Worm (Caenorhabditis elegans): ENCODE measurements around the gene Y17G7B.21.
A peak's percentile ranks its signal among the peaks of the same experiment; 100 is the strongest.

Gene Y17G7B.21

DNA sequence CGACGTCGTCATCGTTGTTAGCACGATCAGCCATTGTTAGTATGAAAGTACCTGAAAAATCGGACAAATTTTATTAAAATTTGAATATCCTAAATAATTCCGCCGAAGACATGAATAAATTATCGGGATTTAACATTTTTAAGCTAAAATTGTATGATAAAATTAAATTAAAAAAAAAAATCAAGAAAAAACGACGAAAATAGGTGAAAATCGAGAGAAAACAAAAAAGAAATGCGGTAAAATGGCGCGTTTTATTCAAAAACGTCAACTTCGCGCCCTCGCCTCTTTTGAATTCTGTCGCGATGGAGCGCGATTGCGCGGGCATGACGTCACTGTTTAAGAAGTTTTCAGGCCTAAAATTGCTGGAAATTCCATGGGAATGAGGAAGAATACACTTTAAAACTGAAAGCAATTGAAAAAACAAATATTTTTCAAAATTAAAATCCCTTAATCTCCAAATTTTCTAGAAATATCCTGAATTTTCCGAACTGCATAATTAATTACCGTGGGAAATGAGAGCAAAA is 29.2 kb upstream of the Y17G7B.21 start, which contains the start of gene mcm-2 (continued):
- TF ChIP-seq mes-4 (tag; optimal IDR thresholded peaks at IDR 0.05) (no peak), ztf-25 (GFP tag; IDR thresholded peaks at IDR 0.05) (no peak), ZK185.1 (tag; optimal IDR thresholded peaks at IDR 0.05; ENCODE audit: poor library complexity, severe bottlenecking) (no peak), gei-17 (GFP tag; optimal IDR thresholded peaks at IDR 0.05) (no peak), ceh-27 (GFP tag; optimal IDR thresholded peaks at IDR 0.05) (no peak), attf-6 (GFP tag; IDR thresholded peaks at IDR 0.05) (peak; percentile 84), him-1 (tag; optimal IDR thresholded peaks at IDR 0.05) (no peak), B0019.2 (GFP tag; conservative IDR thresholded peaks at IDR 0.05) (peak; percentile 94), aptf-3 (GFP tag; IDR thresholded peaks at IDR 0.05) (no peak), K11D2.4 (GFP tag; IDR thresholded peaks at IDR 0.05) (no peak), zfh-2 (GFP tag; conservative IDR thresholded peaks at IDR 0.05) (no peak), nfyb-1 (GFP tag; IDR thresholded peaks at IDR 0.05) (peak; percentile 64), F39B2.1 (GFP tag; IDR thresholded peaks at IDR 0.05) (no peak), B0261.1 (tag; optimal IDR thresholded peaks at IDR 0.05) (no peak), cebp-2 (GFP tag; IDR thresholded peaks at IDR 0.05) (no peak), aptf-2 (GFP tag; conservative IDR thresholded peaks at IDR 0.05) (peak; percentile 87), T07F8.4 (tag; optimal IDR thresholded peaks at IDR 0.05) (no peak), lag-1 (GFP tag; IDR thresholded peaks at IDR 0.05) (no peak), repo-1 (tag; optimal IDR thresholded peaks at IDR 0.05) (no peak), dpl-1 (GFP tag; optimal IDR thresholded peaks at IDR 0.05) (peak; percentile 98), Y67H2A.10 (GFP tag; conservative IDR thresholded peaks at IDR 0.05) (peak; percentile 71; the same call in 1 of the 2 replicates), mel-28 (tag; optimal IDR thresholded peaks at IDR 0.05; ENCODE audit: borderline replicate concordance) (no peak), zim-3 (tag; optimal IDR thresholded peaks at IDR 0.05) (no peak), xnd-1 (tag; optimal IDR thresholded peaks at IDR 0.05) (peak; percentile 97), F49E8.2 (tag; optimal IDR thresholded peaks at IDR 0.05; ENCODE audit: insufficient read depth) (peak; percentile 95), tlf-1 (GFP tag; optimal IDR thresholded peaks at IDR 0.05) (peak; percentile 90), lsl-1 (GFP tag; optimal IDR thresholded peaks at IDR 0.05) (peak; percentile 90), mxl-1 (tag; optimal IDR thresholded peaks at IDR 0.05) (no peak), dpff-1 (tag; optimal IDR thresholded peaks at IDR 0.05) (no peak), efl-1 (GFP tag; optimal IDR thresholded peaks at IDR 0.05) (peak; percentile 99), sptf-2 (GFP tag; optimal IDR thresholded peaks at IDR 0.05) (no peak), lin-54 (GFP tag; optimal IDR thresholded peaks at IDR 0.05) (peak; percentile 98), B0035.1 (tag; optimal IDR thresholded peaks at IDR 0.05) (no peak), snpc-3.4 (tag; optimal IDR thresholded peaks at IDR 0.05) (peak; percentile 95), lin-35 (GFP tag; optimal IDR thresholded peaks at IDR 0.05) (peak; percentile 57 to 86 (median 74)), chd-7 (tag; optimal IDR thresholded peaks at IDR 0.05) (no peak), ceh-58 (GFP tag; IDR thresholded peaks at IDR 0.05) (no peak), athp-1 (tag; optimal IDR thresholded peaks at IDR 0.05) (peak; percentile 86), ceh-79 (tag; optimal IDR thresholded peaks at IDR 0.05) (no peak), hmg-20 (GFP tag; IDR thresholded peaks at IDR 0.05) (no peak), D2030.7 (GFP tag; IDR thresholded peaks at IDR 0.05) (peak; percentile 98), hsf-1 (GFP tag; IDR thresholded peaks at IDR 0.05) (peak; percentile 87), F57A8.1 (GFP tag; optimal IDR thresholded peaks at IDR 0.05) (no peak), madf-6 (GFP tag; IDR thresholded peaks at IDR 0.05) (peak; percentile 99), ceh-40 (GFP tag; IDR thresholded peaks at IDR 0.05) (no peak), F57C9.4 (tag; optimal IDR thresholded peaks at IDR 0.05) (no peak), attf-5 (GFP tag; optimal IDR thresholded peaks at IDR 0.05) (peak; percentile 62), ceh-91 (GFP tag; IDR thresholded peaks at IDR 0.05) (peak; percentile 98), F23B12.7 (tag; optimal IDR thresholded peaks at IDR 0.05; ENCODE audit: insufficient read depth) (peak; percentile 69)

All from whole organism, young adult.